Worm (Caenorhabditis elegans): ENCODE measurements around the gene T05H10.1.

- no peak for TF ChIP-seq mep-1 (tag; optimal IDR thresholded peaks at IDR 0.05)
- no peak for TF ChIP-seq snpc-4 (tag; optimal IDR thresholded peaks at IDR 0.05)
- no peak for TF ChIP-seq unc-39 (tag; optimal IDR thresholded peaks at IDR 0.05)
These were observed 25.6 kb upstream of the T05H10.1 start for ce11 chrII:8016761-8017160.

Measured in whole organism, mixed stage, embryonic.